Worm (Caenorhabditis elegans): ENCODE data around the gene F21C10.5.

Gene F21C10.5

ce11 chrV:9160224-9160886, 34.9 kb downstream of the F21C10.5 start, which contains the start of gene col-144 (continued):
- TF ChIP-seq dmd-4 (tag; optimal IDR thresholded peaks at IDR 0.05) (no peak), nhr-21 (tag; optimal IDR thresholded peaks at IDR 0.05) (peak; percentile 21)

ce11 chrV:9162118-9162729, 36.8 kb downstream of the F21C10.5 start:
- no peak for TF ChIP-seq unc-39 (tag; optimal IDR thresholded peaks at IDR 0.05)
- no peak for TF ChIP-seq C34F6.9 (tag; optimal IDR thresholded peaks at IDR 0.05)
- TF ChIP-seq skn-1 (tag; optimal IDR thresholded peaks at IDR 0.05), result no peak
- TF ChIP-seq nhr-237 (tag; optimal IDR thresholded peaks at IDR 0.05), result no peak
- TF ChIP-seq nhr-77 (tag; optimal IDR thresholded peaks at IDR 0.05), result no peak
- no peak for TF ChIP-seq fos-1 (tag; optimal IDR thresholded peaks at IDR 0.05)
- no peak for TF ChIP-seq mab-5 (tag; optimal IDR thresholded peaks at IDR 0.05)
- TF ChIP-seq lin-11 (tag; optimal IDR thresholded peaks at IDR 0.05), result no peak
- TF ChIP-seq mbf-1 (tag; optimal IDR thresholded peaks at IDR 0.05), result no peak
- TF ChIP-seq lsy-2 (tag; optimal IDR thresholded peaks at IDR 0.05), result no peak
- no peak for TF ChIP-seq elt-1 (tag; optimal IDR thresholded peaks at IDR 0.05)
- no peak for TF ChIP-seq crh-2 (tag; optimal IDR thresholded peaks at IDR 0.05)

ce11 chrV:9162955-9163468, 37.6 kb downstream of the F21C10.5 start, which contains the start of gene col-145:
TSS of gene col-145 (minus strand) at chrV:9163005.
- TF ChIP-seq alr-1 (tag; optimal IDR thresholded peaks at IDR 0.05) (no peak), blmp-1 (tag; optimal IDR thresholded peaks at IDR 0.05; ENCODE audit: insufficient read depth) (peak; percentile 62)

DNA sequence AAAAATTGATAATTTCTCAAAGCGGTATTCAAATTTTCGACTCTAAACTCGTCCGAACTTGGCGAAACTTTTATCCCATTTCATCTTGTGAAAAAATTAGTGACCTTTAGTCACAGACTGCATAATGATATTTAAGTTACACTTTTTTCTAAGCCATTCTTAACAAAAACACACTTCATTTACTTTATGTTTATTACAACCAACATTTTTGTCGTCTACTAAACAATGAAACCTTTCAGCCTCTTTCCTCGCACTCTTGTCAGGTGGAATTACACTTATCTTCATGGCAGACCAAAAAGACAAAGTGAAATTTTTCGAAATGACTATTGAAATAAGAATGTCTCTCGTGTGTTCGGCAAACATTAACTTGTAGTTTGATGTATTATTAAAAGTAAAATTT, 38.5 kb downstream of the F21C10.5 start:
- TF ChIP-seq lin-13 (GFP tag; optimal IDR thresholded peaks at IDR 0.05), result peak; percentile 17
- TF ChIP-seq ztf-4 (tag; optimal IDR thresholded peaks at IDR 0.05), result peak; percentile 6
- TF ChIP-seq sma-3 (GFP tag; optimal IDR thresholded peaks at IDR 0.05), result peak; percentile 14
- peak; percentile 28 for TF ChIP-seq nhr-21 (tag; optimal IDR thresholded peaks at IDR 0.05)
- peak; percentile 23 for TF ChIP-seq crh-2 (tag; optimal IDR thresholded peaks at IDR 0.05)
- TF ChIP-seq blmp-1 (tag; optimal IDR thresholded peaks at IDR 0.05; ENCODE audit: insufficient read depth), result peak; percentile 0
- no peak for TF ChIP-seq ceh-16 (tag; optimal IDR thresholded peaks at IDR 0.05)
- peak; percentile 91 for TF ChIP-seq nhr-25 (tag; optimal IDR thresholded peaks at IDR 0.05)
- TF ChIP-seq aly-2 (tag; optimal IDR thresholded peaks at IDR 0.05), result no peak
- TF ChIP-seq nhr-23 (tag; optimal IDR thresholded peaks at IDR 0.05), result no peak
- TF ChIP-seq ama-1 (optimal IDR thresholded peaks at IDR 0.05), result peak; percentile 93

ce11 chrV:9165073-9165699, 39.7 kb downstream of the F21C10.5 start, which contains the start of gene col-10:
TSS of gene col-10 (minus strand) at chrV:9165307.
- TF ChIP-seq ceh-16 (tag; optimal IDR thresholded peaks at IDR 0.05) (peak; percentile 31), crh-2 (tag; optimal IDR thresholded peaks at IDR 0.05) (peak; percentile 47), nhr-25 (tag; optimal IDR thresholded peaks at IDR 0.05) (peak; percentile 44), nhr-12 (tag; optimal IDR thresholded peaks at IDR 0.05) (no peak), sma-9 (GFP tag; optimal IDR thresholded peaks at IDR 0.05) (peak; percentile 39), sma-9 (tag; optimal IDR thresholded peaks at IDR 0.05) (no peak), sma-3 (GFP tag; optimal IDR thresholded peaks at IDR 0.05) (peak; percentile 32), mdl-1 (tag; optimal IDR thresholded peaks at IDR 0.05) (no peak), ama-1 (optimal IDR thresholded peaks at IDR 0.05) (peak; percentile 91), blmp-1 (tag; optimal IDR thresholded peaks at IDR 0.05; ENCODE audit: insufficient read depth) (peak; percentile 5), fos-1 (tag; optimal IDR thresholded peaks at IDR 0.05) (peak; percentile 3), zag-1 (tag; optimal IDR thresholded peaks at IDR 0.05) (no peak), lsy-2 (tag; optimal IDR thresholded peaks at IDR 0.05) (no peak), lin-11 (tag; optimal IDR thresholded peaks at IDR 0.05) (no peak), nhr-23 (tag; optimal IDR thresholded peaks at IDR 0.05) (no peak), egl-27 (tag; optimal IDR thresholded peaks at IDR 0.05) (peak; percentile 19)
